Worm (Caenorhabditis elegans): ENCODE measurements around the gene srg-3.
A peak's percentile ranks its signal among the peaks of the same experiment; 100 is the strongest.

srg-3 gene

ce11 chrIII:6303114-6303647 is 33.0 kb upstream of the srg-3 start, which contains the start of gene F47D12.9 (continued):
- TF ChIP-seq unc-62 (GFP tag; optimal IDR thresholded peaks at IDR 0.05) (no peak), skn-1 (tag; optimal IDR thresholded peaks at IDR 0.05) (peak; percentile 20), jun-1 (tag; optimal IDR thresholded peaks at IDR 0.05) (peak; percentile 78), ztf-4 (tag; optimal IDR thresholded peaks at IDR 0.05) (no peak), ceh-28 (tag; optimal IDR thresholded peaks at IDR 0.05) (peak; percentile 16), ama-1 (optimal IDR thresholded peaks at IDR 0.05) (peak; percentile 69), lin-39 (tag; optimal IDR thresholded peaks at IDR 0.05) (peak; percentile 68), nhr-67 (tag; optimal IDR thresholded peaks at IDR 0.05) (no peak), hmg-11 (tag; optimal IDR thresholded peaks at IDR 0.05) (peak; percentile 76), nhr-237 (tag; optimal IDR thresholded peaks at IDR 0.05) (no peak), fkh-2 (tag; optimal IDR thresholded peaks at IDR 0.05) (no peak), nhr-43 (tag; optimal IDR thresholded peaks at IDR 0.05; ENCODE audit: poor library complexity, severe bottlenecking) (peak; percentile 56)

ce11 chrIII:6301685-6302084 is 31.5 kb upstream of the srg-3 start:
- peak; percentile 53 for TF ChIP-seq nfya-1 (tag; optimal IDR thresholded peaks at IDR 0.05; ENCODE audit: insufficient read depth)

- TF ChIP-seq ama-1 (optimal IDR thresholded peaks at IDR 0.05) (peak; percentile 74), aly-2 (tag; optimal IDR thresholded peaks at IDR 0.05) (no peak)
Measured at ce11 chrIII:6300297-6300696, 30.1 kb upstream of the srg-3 start.

- TF ChIP-seq ceh-9 (tag; optimal IDR thresholded peaks at IDR 0.05) (no peak), eor-1 (tag; optimal IDR thresholded peaks at IDR 0.05) (no peak), lin-39 (tag; optimal IDR thresholded peaks at IDR 0.05) (peak; percentile 27)
Measured at ce11 chrIII:6298131-6298530, 28.0 kb upstream of the srg-3 start, which contains the start of gene F47D12.3. TSS of gene F47D12.3 (plus strand) at chrIII:6298461.

DNA sequence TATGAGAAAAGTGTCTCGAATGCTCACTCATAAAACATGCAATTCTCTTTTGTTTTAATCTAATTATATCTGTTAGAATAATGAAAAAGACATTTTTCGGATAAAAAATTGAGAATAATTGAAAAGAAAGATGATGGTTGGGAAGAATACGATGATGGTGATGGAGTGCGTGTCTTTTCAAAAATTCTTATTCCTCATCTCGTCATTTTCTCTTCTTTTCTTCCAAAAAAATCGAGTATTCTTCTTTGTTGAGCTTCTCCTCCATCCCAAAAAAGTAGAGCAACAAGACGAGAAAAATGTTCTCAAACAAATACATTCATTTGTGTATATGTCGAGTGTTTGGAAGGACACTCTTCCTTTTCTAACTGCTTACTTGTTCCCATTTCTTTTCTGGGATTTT is 27.4 kb upstream of the srg-3 start:
- no peak for TF ChIP-seq jun-1 (tag; optimal IDR thresholded peaks at IDR 0.05)
- no peak for TF ChIP-seq ama-1 (optimal IDR thresholded peaks at IDR 0.05)
- TF ChIP-seq egl-27 (tag; optimal IDR thresholded peaks at IDR 0.05) = no peak
- TF ChIP-seq unc-62 (GFP tag; optimal IDR thresholded peaks at IDR 0.05) = no peak
- TF ChIP-seq ztf-4 (tag; optimal IDR thresholded peaks at IDR 0.05) = no peak
- TF ChIP-seq pha-4 (tag; optimal IDR thresholded peaks at IDR 0.05) = no peak
- TF ChIP-seq daf-12 (tag; optimal IDR thresholded peaks at IDR 0.05) = no peak
- no peak for TF ChIP-seq elt-1 (tag; optimal IDR thresholded peaks at IDR 0.05)
- TF ChIP-seq R02D3.7 (tag; optimal IDR thresholded peaks at IDR 0.05) = no peak
- TF ChIP-seq unc-39 (tag; optimal IDR thresholded peaks at IDR 0.05) = no peak
- no peak for TF ChIP-seq ceh-9 (tag; optimal IDR thresholded peaks at IDR 0.05)

ce11 chrIII:6295972-6296700 is 26.0 kb upstream of the srg-3 start, which contains the start of gene F47D12.7:
TSS of gene F47D12.7 (minus strand) at chrIII:6296022.
- peak; percentile 42 for TF ChIP-seq elt-1 (tag; optimal IDR thresholded peaks at IDR 0.05)
- no peak for TF ChIP-seq eor-1 (tag; optimal IDR thresholded peaks at IDR 0.05)

- TF ChIP-seq nhr-237 (tag; optimal IDR thresholded peaks at IDR 0.05) (no peak), unc-39 (tag; optimal IDR thresholded peaks at IDR 0.05) (no peak), ztf-4 (tag; optimal IDR thresholded peaks at IDR 0.05) (no peak), nhr-12 (tag; optimal IDR thresholded peaks at IDR 0.05) (no peak), nhr-43 (tag; optimal IDR thresholded peaks at IDR 0.05; ENCODE audit: poor library complexity, severe bottlenecking) (no peak), ztf-11 (tag; optimal IDR thresholded peaks at IDR 0.05) (no peak), mdl-1 (tag; optimal IDR thresholded peaks at IDR 0.05) (no peak), elt-1 (tag; optimal IDR thresholded peaks at IDR 0.05) (peak; percentile 91), nhr-11 (tag; optimal IDR thresholded peaks at IDR 0.05) (no peak), pqm-1 (tag; optimal IDR thresholded peaks at IDR 0.05) (peak; percentile 38), pha-4 (tag; optimal IDR thresholded peaks at IDR 0.05) (no peak), lsy-12 (tag; optimal IDR thresholded peaks at IDR 0.05) (no peak), nhr-76 (tag; optimal IDR thresholded peaks at IDR 0.05) (no peak), skn-1 (tag; optimal IDR thresholded peaks at IDR 0.05) (no peak), nhr-23 (tag; optimal IDR thresholded peaks at IDR 0.05) (no peak), zag-1 (tag; optimal IDR thresholded peaks at IDR 0.05) (no peak), fos-1 (tag; optimal IDR thresholded peaks at IDR 0.05) (no peak), snpc-4 (tag; optimal IDR thresholded peaks at IDR 0.05) (no peak), egl-27 (tag; optimal IDR thresholded peaks at IDR 0.05) (no peak), nhr-67 (tag; optimal IDR thresholded peaks at IDR 0.05) (no peak), hmg-11 (tag; optimal IDR thresholded peaks at IDR 0.05) (no peak), eor-1 (tag; optimal IDR thresholded peaks at IDR 0.05) (no peak), ceh-28 (tag; optimal IDR thresholded peaks at IDR 0.05) (no peak), nhr-28 (tag; optimal IDR thresholded peaks at IDR 0.05) (no peak), R02D3.7 (tag; optimal IDR thresholded peaks at IDR 0.05) (no peak), elt-2 (tag; optimal IDR thresholded peaks at IDR 0.05) (peak; percentile 74), jun-1 (tag; optimal IDR thresholded peaks at IDR 0.05) (peak; percentile 19)
Measured at ce11 chrIII:6290469-6291182, 20.4 kb upstream of the srg-3 start.
